Fruit fly (Drosophila melanogaster) whole organism: ENCODE measurements around the gene CG10970.

Experiments used
- CG8478 ChIP-seq: fragments of >200 bp; optimal IDR thresholded peaks from 2 replicates; lab custom pipeline; 2018; ENCODE audit warnings: inconsistent platforms
- Dll ChIP-seq: fragments of >200 bp; optimal IDR thresholded peaks from 2 replicates; lab custom pipeline; 2017
- EcR ChIP-seq, 2 experiments: fragments of >200 bp; optimal IDR thresholded peaks; 2 replicates each; lab custom pipeline; 2017; ENCODE audit warnings: missing biosample characterization in 2 of 2, missing genetic modification characterization in 2 of 2, missing genetic modification reagents in 2 of 2
- pan ChIP-seq: fragments of >200 bp; optimal IDR thresholded peaks from 2 replicates; lab custom pipeline; 2017
- psq ChIP-seq: fragments of >200 bp; optimal IDR thresholded peaks from 2 replicates; lab custom pipeline; 2017
- usp ChIP-seq: fragments of >200 bp; optimal IDR thresholded peaks from 2 replicates; lab custom pipeline; 2017; ENCODE audit warnings: missing biosample characterization, missing genetic modification characterization, mixed read lengths

The CG10970 gene

DNA sequence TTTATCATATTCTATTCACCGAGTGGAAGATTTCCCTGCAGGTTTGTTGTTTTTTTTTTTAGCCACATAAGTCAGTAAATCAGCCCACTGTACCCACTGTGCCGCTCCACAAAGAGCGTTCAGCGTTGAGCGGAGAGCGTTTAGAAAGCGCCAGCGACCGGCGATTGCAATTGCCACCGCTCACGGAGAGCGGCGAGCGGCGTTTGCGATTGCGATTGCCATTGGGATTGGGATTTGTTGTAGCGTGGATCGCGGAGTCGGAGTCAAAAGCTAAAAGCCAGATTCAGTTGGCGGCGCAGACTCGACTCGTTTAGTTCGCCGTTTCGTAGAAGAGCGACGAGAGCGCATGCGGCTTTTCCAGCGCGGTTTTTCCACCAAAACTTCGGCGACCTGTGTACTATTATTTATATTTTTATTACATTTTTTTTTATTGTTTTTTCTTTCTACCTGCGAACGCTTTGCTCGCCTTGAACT lies 41.3 kb downstream of the CG10970 start, which contains the start of gene Nost:
TSS of gene Nost (plus strand) at position 306 of the 474 bp plus-strand sequence.
- TF ChIP-seq EcR (GFP tag; optimal IDR thresholded peaks at IDR 0.05; lab: Kevin White, UChicago) (no peak), psq (lab: Kevin White, UChicago) (no peak), CG8478 (lab: Kevin White, UChicago) (no peak), pan (lab: Kevin White, UChicago) (no peak)

DNA sequence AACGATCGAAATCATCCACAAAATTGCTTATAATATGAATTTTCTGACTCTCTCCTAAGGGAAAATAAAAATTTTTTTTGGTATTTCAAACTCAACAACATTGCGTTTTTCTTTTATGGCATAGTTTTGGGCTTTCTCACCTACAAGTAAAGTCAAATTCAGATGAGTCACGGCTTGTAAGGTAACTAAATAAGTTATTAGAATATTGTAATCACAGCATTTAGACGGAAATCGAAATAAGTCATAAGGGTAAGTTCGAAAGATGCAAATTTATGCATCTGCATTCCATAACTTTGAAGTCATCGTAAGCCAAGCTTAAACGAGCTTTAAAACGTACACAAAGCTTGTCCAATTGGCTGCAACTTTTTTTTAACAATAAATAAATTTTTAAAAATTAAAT lies 41.8 kb downstream of the CG10970 start:
- TF ChIP-seq pan (lab: Kevin White, UChicago) (no peak), Dll (no peak), CG8478 (lab: Kevin White, UChicago) (no peak), EcR (GFP tag; optimal IDR thresholded peaks at IDR 0.05; lab: Kevin White, UChicago) (no peak), psq (lab: Kevin White, UChicago) (no peak), usp (GFP tag; lab: Kevin White, UChicago) (no peak)

DNA sequence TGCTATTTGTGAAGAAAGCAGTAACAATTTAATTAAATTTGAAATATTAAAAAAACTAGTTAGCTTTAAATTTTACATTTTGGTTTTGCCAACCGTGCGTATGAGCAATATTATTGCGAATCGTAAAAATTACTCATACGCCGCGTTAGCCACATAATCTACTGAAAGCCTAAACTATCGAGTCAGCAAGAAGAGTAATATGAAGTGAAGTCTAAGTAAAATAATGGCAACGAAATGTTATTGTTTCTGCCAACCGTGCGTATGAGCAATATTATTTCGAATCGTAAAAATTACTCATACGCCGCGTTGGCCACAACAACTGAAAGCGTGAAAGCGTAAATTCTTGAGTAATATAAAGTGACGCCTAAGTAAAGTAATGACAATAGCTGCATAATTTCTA lies 51.1 kb downstream of the CG10970 start:
- no peak for TF ChIP-seq psq (lab: Kevin White, UChicago)
- no peak for TF ChIP-seq Dll
- TF ChIP-seq pan (lab: Kevin White, UChicago) = no peak
- no peak for TF ChIP-seq usp (GFP tag; lab: Kevin White, UChicago)
- no peak for TF ChIP-seq CG8478 (lab: Kevin White, UChicago)
- TF ChIP-seq EcR (GFP tag; optimal IDR thresholded peaks at IDR 0.05; lab: Kevin White, UChicago) = no peak
